Worm (Caenorhabditis elegans) whole organism, L3 larva: ENCODE results near the gene dnc-1.

Source experiments
- R02D3.7 ChIP-seq: fragments of 150-350 bp; optimal IDR thresholded peaks from 2 replicates; lab custom pipeline; 2014; ENCODE audit warnings: missing biosample characterization, missing genetic modification characterization
- ZK546.5 ChIP-seq: sonication (generic microtip); optimal IDR thresholded peaks from 2 replicates; lab custom pipeline; 2017; ENCODE audit warnings: missing biosample characterization, missing genetic modification characterization
- aly-2 ChIP-seq: fragments of 150-350 bp; optimal IDR thresholded peaks from 2 replicates; lab custom pipeline; 2014; ENCODE audit warnings: missing biosample characterization, missing genetic modification characterization
- ama-1 ChIP-seq: fragments of 150-350 bp; optimal IDR thresholded peaks from 2 replicates; lab custom pipeline; 2018
- ceh-16 ChIP-seq: sonication (generic microtip); optimal IDR thresholded peaks from 2 replicates; lab custom pipeline; 2017; ENCODE audit warnings: missing biosample characterization, missing genetic modification characterization
- ceh-28 ChIP-seq: fragments of 150-350 bp; optimal IDR thresholded peaks from 2 replicates; lab custom pipeline; 2014; ENCODE audit warnings: missing biosample characterization, missing genetic modification reagents, missing genetic modification characterization
- ceh-82 ChIP-seq: fragments of 150-350 bp; optimal IDR thresholded peaks from 2 replicates; lab custom pipeline; 2014; ENCODE audit warnings: missing biosample characterization, missing genetic modification characterization
- ceh-9 ChIP-seq: sonication (generic microtip); optimal IDR thresholded peaks from 2 replicates; lab custom pipeline; 2018; ENCODE audit warnings: missing biosample characterization, missing genetic modification characterization
- daf-12 ChIP-seq: fragments of 150-350 bp; optimal IDR thresholded peaks from 2 replicates; lab custom pipeline; 2014; ENCODE audit warnings: missing biosample characterization, missing genetic modification reagents, missing genetic modification characterization
- egl-27 ChIP-seq: sonication (generic microtip); optimal IDR thresholded peaks from 4 replicates; lab custom pipeline; 2017; ENCODE audit warnings: missing biosample characterization, missing genetic modification reagents, missing genetic modification characterization
- egl-5 ChIP-seq: fragments of 150-350 bp; optimal IDR thresholded peaks from 2 replicates; lab custom pipeline; 2017; ENCODE audit warnings: missing biosample characterization, missing genetic modification reagents, missing genetic modification characterization, inconsistent platforms
- elt-1 ChIP-seq: fragments of 150-350 bp; optimal IDR thresholded peaks from 2 replicates; lab custom pipeline; 2014; ENCODE audit warnings: missing biosample characterization, missing genetic modification characterization
- elt-2 ChIP-seq: sonication (generic microtip); optimal IDR thresholded peaks from 2 replicates; lab custom pipeline; 2016; ENCODE audit warnings: missing genetic modification reagents, mild to moderate bottlenecking, missing genetic modification characterization, missing compliant biosample characterization
- elt-3 ChIP-seq, 3 experiments: fragments of 150-350 bp in 1 of 3; sonication (generic microtip) in 2 of 3; optimal IDR thresholded peaks; 2 replicates in 2 of 3; 4 replicates in 1 of 3; lab custom pipeline; 2014 to 2017; ENCODE audit warnings: missing biosample characterization in 3 of 3, missing genetic modification characterization in 3 of 3
- eor-1 ChIP-seq, 2 experiments: fragments of 150-350 bp; optimal IDR thresholded peaks; 2 replicates each; lab custom pipeline; 2014 to 2018; ENCODE audit warnings: missing biosample characterization in 2 of 2, missing genetic modification characterization in 2 of 2
- fkh-10 ChIP-seq: sonication (generic microtip); optimal IDR thresholded peaks from 2 replicates; lab custom pipeline; 2017; ENCODE audit warnings: missing biosample characterization, missing genetic modification reagents, missing genetic modification characterization
- fkh-2 ChIP-seq: fragments of 150-350 bp; optimal IDR thresholded peaks from 2 replicates; lab custom pipeline; 2014; ENCODE audit warnings: missing biosample characterization, missing genetic modification reagents, missing genetic modification characterization
- fos-1 ChIP-seq: fragments of 150-350 bp; optimal IDR thresholded peaks from 2 replicates; lab custom pipeline; 2014; ENCODE audit warnings: missing biosample characterization, missing genetic modification characterization
- hmg-11 ChIP-seq: sonication (generic microtip); optimal IDR thresholded peaks from 2 replicates; lab custom pipeline; 2016; ENCODE audit warnings: missing genetic modification characterization, missing compliant biosample characterization
- jun-1 ChIP-seq: fragments of 150-350 bp; optimal IDR thresholded peaks from 2 replicates; lab custom pipeline; 2014; ENCODE audit warnings: missing biosample characterization, missing genetic modification reagents, missing genetic modification characterization
- lin-15B ChIP-seq: fragments of 150-350 bp; optimal IDR thresholded peaks from 2 replicates; lab custom pipeline; 2014; ENCODE audit warnings: missing biosample characterization, missing genetic modification characterization
- lin-39 ChIP-seq: fragments of 150-350 bp; optimal IDR thresholded peaks from 2 replicates; lab custom pipeline; 2018; ENCODE audit warnings: missing biosample characterization, missing genetic modification reagents, missing genetic modification characterization
- lsy-12 ChIP-seq: sonication (generic microtip); optimal IDR thresholded peaks from 2 replicates; lab custom pipeline; 2016; ENCODE audit warnings: mild to moderate bottlenecking, missing genetic modification characterization, missing compliant biosample characterization
- mdl-1 ChIP-seq: fragments of 150-350 bp; optimal IDR thresholded peaks from 2 replicates; lab custom pipeline; 2014; ENCODE audit warnings: missing biosample characterization, missing genetic modification characterization
- mml-1 ChIP-seq: fragments of 150-350 bp; sonication (generic microtip); optimal IDR thresholded peaks from 3 replicates; lab custom pipeline; 2014; ENCODE audit warnings: missing biosample characterization, missing genetic modification characterization
- nfya-1 ChIP-seq: sonication (generic microtip); optimal IDR thresholded peaks from 2 replicates; lab custom pipeline; 2017; ENCODE audit warnings: missing genetic modification characterization, mild to moderate bottlenecking, missing compliant biosample characterization, antibody characterized with exemption, moderate library complexity; ENCODE audit not compliant: insufficient read depth
- nhr-11 ChIP-seq: fragments of 150-350 bp; optimal IDR thresholded peaks from 2 replicates; lab custom pipeline; 2014; ENCODE audit warnings: missing biosample characterization, missing genetic modification characterization
- nhr-12 ChIP-seq: fragments of 150-350 bp; optimal IDR thresholded peaks from 2 replicates; lab custom pipeline; 2014; ENCODE audit warnings: missing biosample characterization, missing genetic modification characterization
- nhr-23 ChIP-seq: fragments of 150-350 bp; optimal IDR thresholded peaks from 2 replicates; lab custom pipeline; 2014; ENCODE audit warnings: missing biosample characterization, missing genetic modification reagents, missing genetic modification characterization
- nhr-237 ChIP-seq: fragments of 150-350 bp; optimal IDR thresholded peaks from 2 replicates; lab custom pipeline; 2014; ENCODE audit warnings: missing biosample characterization, missing genetic modification characterization
- nhr-25 ChIP-seq: sonication (generic microtip); optimal IDR thresholded peaks from 2 replicates; lab custom pipeline; 2017; ENCODE audit warnings: missing biosample characterization, missing genetic modification characterization
- nhr-28 ChIP-seq: fragments of 150-350 bp; optimal IDR thresholded peaks from 2 replicates; lab custom pipeline; 2014; ENCODE audit warnings: missing biosample characterization, missing genetic modification characterization
- nhr-43 ChIP-seq: sonication (generic microtip); optimal IDR thresholded peaks from 2 replicates; lab custom pipeline; 2016; ENCODE audit warnings: mild to moderate bottlenecking, missing genetic modification characterization, missing compliant biosample characterization; ENCODE audit not compliant: poor library complexity, severe bottlenecking
- nhr-67 ChIP-seq: fragments of 150-350 bp; optimal IDR thresholded peaks from 2 replicates; lab custom pipeline; 2014; ENCODE audit warnings: missing biosample characterization, missing genetic modification characterization
- nhr-76 ChIP-seq: fragments of 150-350 bp; sonication (generic microtip); optimal IDR thresholded peaks from 5 replicates; lab custom pipeline; 2014; ENCODE audit warnings: missing biosample characterization, missing genetic modification characterization
- nhr-77 ChIP-seq: fragments of 150-350 bp; optimal IDR thresholded peaks from 2 replicates; lab custom pipeline; 2014; ENCODE audit warnings: missing biosample characterization, missing genetic modification characterization
- pha-4 ChIP-seq: fragments of 150-350 bp; optimal IDR thresholded peaks from 2 replicates; lab custom pipeline; 2014; ENCODE audit warnings: missing biosample characterization, missing genetic modification reagents, missing genetic modification characterization
- pqm-1 ChIP-seq: fragments of 150-350 bp; optimal IDR thresholded peaks from 2 replicates; lab custom pipeline; 2017; ENCODE audit warnings: missing biosample characterization, missing genetic modification characterization, inconsistent platforms
- sea-2 ChIP-seq: fragments of 150-350 bp; sonication (generic microtip); optimal IDR thresholded peaks from 4 replicates; lab custom pipeline; 2014; ENCODE audit warnings: missing biosample characterization, missing genetic modification reagents, missing genetic modification characterization
- skn-1 ChIP-seq: fragments of 150-350 bp; optimal IDR thresholded peaks from 2 replicates; lab custom pipeline; 2014; ENCODE audit warnings: missing biosample characterization, missing genetic modification characterization
- snpc-4 ChIP-seq: fragments of 150-350 bp; optimal IDR thresholded peaks from 2 replicates; lab custom pipeline; 2014; ENCODE audit warnings: missing biosample characterization, missing genetic modification characterization
- tbx-2 ChIP-seq: sonication (generic microtip); optimal IDR thresholded peaks from 2 replicates; lab custom pipeline; 2016; ENCODE audit warnings: mild to moderate bottlenecking, missing genetic modification characterization, missing compliant biosample characterization
- unc-39 ChIP-seq: sonication (generic microtip); optimal IDR thresholded peaks from 4 replicates; lab custom pipeline; 2017; ENCODE audit warnings: missing biosample characterization, missing genetic modification characterization
- unc-62 ChIP-seq: fragments of 150-350 bp; sonication (generic microtip); optimal IDR thresholded peaks from 4 replicates; lab custom pipeline; 2014; ENCODE audit warnings: missing biosample characterization, missing genetic modification reagents, missing genetic modification characterization
- zag-1 ChIP-seq: fragments of 150-350 bp; optimal IDR thresholded peaks from 2 replicates; lab custom pipeline; 2014; ENCODE audit warnings: missing biosample characterization, missing genetic modification characterization
- ztf-11 ChIP-seq: fragments of 150-350 bp; optimal IDR thresholded peaks from 2 replicates; lab custom pipeline; 2014; ENCODE audit warnings: missing biosample characterization, missing genetic modification characterization
- ztf-4 ChIP-seq: fragments of 150-350 bp; optimal IDR thresholded peaks from 2 replicates; lab custom pipeline; 2014; ENCODE audit warnings: missing biosample characterization, missing genetic modification characterization

Gene dnc-1

ce11 chrIV:10948797-10949196 lies 15.8 kb upstream of the dnc-1 start, which contains the start of gene Y69E1A.1:
Gene Y69E1A.1 (minus strand): TSS chrIV:10948897.
- no peak for TF ChIP-seq zag-1
- no peak for TF ChIP-seq eor-1 (tag; optimal IDR thresholded peaks at IDR 0.05; lab: Kevin White, UChicago)
- no peak for TF ChIP-seq tbx-2 (tag; lab: Kevin White, UChicago)
- no peak for TF ChIP-seq nhr-12
- no peak for TF ChIP-seq nhr-76 (tag; lab: Kevin White, UChicago)
- no peak for TF ChIP-seq hmg-11 (tag; lab: Kevin White, UChicago)
- no peak for TF ChIP-seq elt-1
- TF ChIP-seq nhr-25 (tag; lab: Kevin White, UChicago): no peak
- TF ChIP-seq snpc-4 (tag; lab: Kevin White, UChicago): no peak
- TF ChIP-seq pqm-1 (tag; lab: Kevin White, UChicago): no peak
- no peak for TF ChIP-seq egl-27
- TF ChIP-seq mml-1 (tag; lab: Kevin White, UChicago): no peak
- TF ChIP-seq lsy-12 (tag; lab: Kevin White, UChicago): no peak
- no peak for TF ChIP-seq lin-15B (tag; lab: Kevin White, UChicago)
- TF ChIP-seq nhr-77: no peak
- TF ChIP-seq unc-62 (GFP tag; lab: Kevin White, UChicago): no peak
- TF ChIP-seq daf-12 (tag; lab: Kevin White, UChicago): no peak
- no peak for TF ChIP-seq ceh-28 (tag; lab: Kevin White, UChicago)

ce11 chrIV:10936906-10937540 lies 4.0 kb upstream of the dnc-1 start, which contains the start of gene fic-1:
Gene fic-1 (plus strand): TSS chrIV:10937454.
- no peak for TF ChIP-seq nhr-11 (tag; lab: Kevin White, UChicago)
- TF ChIP-seq egl-5: peak; percentile 60
- peak; percentile 82 for TF ChIP-seq nfya-1 (tag; lab: Kevin White, UChicago)
- TF ChIP-seq snpc-4 (tag; lab: Kevin White, UChicago): peak; percentile 73
- no peak for TF ChIP-seq nhr-23
- no peak for TF ChIP-seq ztf-4
- TF ChIP-seq elt-3 (tag; optimal IDR thresholded peaks at IDR 0.05; lab: Kevin White, UChicago): no peak
- TF ChIP-seq pqm-1 (tag; lab: Kevin White, UChicago): peak; percentile 34
- no peak for TF ChIP-seq nhr-12
- peak; percentile 78 for TF ChIP-seq sea-2 (GFP tag; lab: Kevin White, UChicago)
- TF ChIP-seq ama-1 (lab: Kevin White, UChicago): no peak
- TF ChIP-seq pha-4 (tag; lab: Kevin White, UChicago): peak; percentile 92
- no peak for TF ChIP-seq daf-12 (tag; lab: Kevin White, UChicago)
- TF ChIP-seq fkh-2 (tag; lab: Kevin White, UChicago): peak; percentile 11
- TF ChIP-seq fos-1 (tag; lab: Kevin White, UChicago): no peak
- no peak for TF ChIP-seq ceh-16
- TF ChIP-seq ceh-82 (tag; lab: Kevin White, UChicago): no peak
- TF ChIP-seq nhr-67 (tag; lab: Kevin White, UChicago): no peak
- TF ChIP-seq elt-1: no peak
- no peak for TF ChIP-seq tbx-2 (tag; lab: Kevin White, UChicago)
- TF ChIP-seq nhr-25 (tag; lab: Kevin White, UChicago): no peak
- no peak for TF ChIP-seq nhr-76 (tag; lab: Kevin White, UChicago)
- no peak for TF ChIP-seq mml-1 (tag; lab: Kevin White, UChicago)
- TF ChIP-seq ztf-11 (tag; lab: Kevin White, UChicago): no peak
- TF ChIP-seq lin-15B (tag; lab: Kevin White, UChicago): peak; percentile 51
- TF ChIP-seq ZK546.5 (tag; lab: Kevin White, UChicago): no peak
- TF ChIP-seq nhr-237 (tag; lab: Kevin White, UChicago): no peak
- TF ChIP-seq elt-2 (tag; lab: Kevin White, UChicago): peak; percentile 28
- TF ChIP-seq skn-1 (tag; lab: Kevin White, UChicago): peak; percentile 16
- TF ChIP-seq hmg-11 (tag; lab: Kevin White, UChicago): no peak
- TF ChIP-seq unc-39: no peak
- TF ChIP-seq ceh-9 (tag; lab: Kevin White, UChicago): no peak
- no peak for TF ChIP-seq lin-39 (tag; lab: Kevin White, UChicago)
- no peak for TF ChIP-seq jun-1 (tag; lab: Kevin White, UChicago)
- TF ChIP-seq zag-1: no peak
- no peak for TF ChIP-seq mdl-1
- no peak for TF ChIP-seq aly-2 (tag; lab: Kevin White, UChicago)
- peak; percentile 15 for TF ChIP-seq R02D3.7 (tag; lab: Kevin White, UChicago)
- TF ChIP-seq nhr-43 (tag; lab: Kevin White, UChicago): no peak
- no peak for TF ChIP-seq egl-27
- no peak for TF ChIP-seq unc-62 (GFP tag; lab: Kevin White, UChicago)
- no peak for TF ChIP-seq nhr-28 (tag; lab: Kevin White, UChicago)
- peak; percentile 4 for TF ChIP-seq lsy-12 (tag; lab: Kevin White, UChicago)
- no peak for TF ChIP-seq nhr-77
- TF ChIP-seq fkh-10 (GFP tag; lab: Kevin White, UChicago): peak; percentile 94
- TF ChIP-seq eor-1 (tag; optimal IDR thresholded peaks at IDR 0.05; lab: Kevin White, UChicago): peak in 1 of 2 experiments; percentile 12
- TF ChIP-seq ceh-28 (tag; lab: Kevin White, UChicago): peak; percentile 91
